Worm (Caenorhabditis elegans) whole organism, L4 larva: Measurements from ENCODE around the gene cpg-2.

Experiments
- D1046.2 ChIP-seq: fragments of 200-800 bp; sonication (Bioruptor generic); IDR thresholded peaks from 2 replicates; pipeline ENCODE4 v1.3.6; 2022; ENCODE audit warnings: missing genetic modification characterization, missing compliant biosample characterization
- F10B5.3 ChIP-seq: sonication (generic microtip); optimal IDR thresholded peaks from 2 replicates; lab custom pipeline; 2016; ENCODE audit warnings: mild to moderate bottlenecking, missing genetic modification characterization, missing compliant biosample characterization
- F37D6.2 ChIP-seq: sonication (generic microtip); optimal IDR thresholded peaks from 2 replicates; lab custom pipeline; 2016; ENCODE audit warnings: mild to moderate bottlenecking, missing genetic modification characterization, missing compliant biosample characterization
- F44E2.7 ChIP-seq: fragments of 200-800 bp; sonication (Bioruptor generic); IDR thresholded peaks from 2 replicates; pipeline ENCODE4 v2.1.2; 2022; ENCODE audit warnings: missing genetic modification characterization, missing compliant biosample characterization
- Y105C5A.15 ChIP-seq: fragments of 200-800 bp; sonication (Bioruptor generic); IDR thresholded peaks from 2 replicates; pipeline ENCODE4 v1.3.6; 2022; ENCODE audit warnings: missing genetic modification characterization, missing compliant biosample characterization
- ZK337.2 ChIP-seq: fragments of 200-800 bp; sonication (Bioruptor generic); IDR thresholded peaks from 2 replicates; pipeline ENCODE4 v1.3.6; 2022; ENCODE audit warnings: missing genetic modification reagents, missing genetic modification characterization, missing compliant biosample characterization
- aly-2 ChIP-seq: sonication (generic microtip); optimal IDR thresholded peaks from 2 replicates; lab custom pipeline; 2018; ENCODE audit warnings: missing biosample characterization, missing genetic modification characterization
- ama-1 ChIP-seq: fragments of 150-350 bp; optimal IDR thresholded peaks from 2 replicates; lab custom pipeline; 2014; ENCODE audit warnings: inconsistent platforms, mixed read lengths
- arid-1 ChIP-seq: fragments of 200-800 bp; sonication (Bioruptor generic); conservative IDR thresholded peaks from 2 replicates; pipeline ENCODE4 v1.3.6; 2022; ENCODE audit warnings: missing genetic modification reagents, missing genetic modification characterization, missing compliant biosample characterization
- ceh-20 ChIP-seq: fragments of 200-800 bp; sonication (Bioruptor generic); IDR thresholded peaks from 2 replicates; pipeline ENCODE4 v1.3.6; 2022; ENCODE audit warnings: missing genetic modification reagents, missing genetic modification characterization, missing compliant biosample characterization
- ceh-28 ChIP-seq: fragments of 150-350 bp; optimal IDR thresholded peaks from 2 replicates; lab custom pipeline; 2014; ENCODE audit warnings: missing biosample characterization, missing genetic modification reagents, missing genetic modification characterization
- ceh-32 ChIP-seq: sonication (generic microtip); optimal IDR thresholded peaks from 2 replicates; lab custom pipeline; 2016; ENCODE audit warnings: mild to moderate bottlenecking, missing genetic modification characterization, missing compliant biosample characterization; ENCODE audit not compliant: poor library complexity
- ceh-44 ChIP-seq: fragments of 200-800 bp; sonication (Bioruptor generic); IDR thresholded peaks from 2 replicates; pipeline ENCODE4 v1.3.6; 2022; ENCODE audit warnings: missing genetic modification reagents, missing genetic modification characterization, missing compliant biosample characterization
- ces-1 ChIP-seq: fragments of 150-350 bp; sonication (generic microtip); optimal IDR thresholded peaks from 4 replicates; lab custom pipeline; 2014; ENCODE audit warnings: missing biosample characterization, missing genetic modification reagents, missing genetic modification characterization
- cey-2 ChIP-seq: sonication (generic microtip); optimal IDR thresholded peaks from 3 replicates; lab custom pipeline; 2017; ENCODE audit warnings: missing genetic modification characterization, mild to moderate bottlenecking, missing compliant biosample characterization, antibody characterized with exemption, borderline replicate concordance; ENCODE audit not compliant: insufficient read depth
- ctbp-1 ChIP-seq: fragments of 200-800 bp; sonication (Bioruptor generic); IDR thresholded peaks from 2 replicates; pipeline ENCODE4 v1.3.6; 2022; ENCODE audit warnings: missing genetic modification reagents, missing genetic modification characterization, missing compliant biosample characterization
- daf-8 ChIP-seq: fragments of 200-800 bp; sonication (Bioruptor generic); IDR thresholded peaks from 2 replicates; pipeline ENCODE4 v1.3.6; 2022; ENCODE audit warnings: missing genetic modification characterization, missing compliant biosample characterization
- dmd-9 ChIP-seq: fragments of 200-800 bp; sonication (Bioruptor generic); IDR thresholded peaks from 2 replicates; pipeline ENCODE4 v1.3.6; 2022; ENCODE audit warnings: missing genetic modification reagents, missing genetic modification characterization, missing compliant biosample characterization
- dve-1 ChIP-seq: sonication (generic microtip); optimal IDR thresholded peaks from 2 replicates; lab custom pipeline; 2017; ENCODE audit warnings: antibody characterized with exemption, mild to moderate bottlenecking, missing genetic modification characterization, missing compliant biosample characterization; ENCODE audit not compliant: insufficient read depth
- gei-8 ChIP-seq: fragments of 200-800 bp; sonication (Bioruptor generic); optimal IDR thresholded peaks from 2 replicates; lab custom pipeline; 2018; ENCODE audit warnings: mild to moderate bottlenecking, missing genetic modification characterization, missing compliant biosample characterization
- hif-1 ChIP-seq, 2 experiments: sonication (generic microtip); optimal IDR thresholded peaks; 2 replicates each; lab custom pipeline; 2016 to 2017; ENCODE audit warnings: missing compliant biosample characterization in 2 of 2, missing genetic modification characterization in 2 of 2, missing genetic modification reagents in 2 of 2, missing genotype in 2 of 2, mild to moderate bottlenecking in 1 of 2
- hmg-1.1 ChIP-seq: fragments of 200-800 bp; sonication (Bioruptor generic); IDR thresholded peaks from 2 replicates; pipeline ENCODE4 v1.3.6; 2022; ENCODE audit warnings: missing genetic modification reagents, missing genetic modification characterization, missing compliant biosample characterization
- lin-1 ChIP-seq: fragments of 200-800 bp; sonication (Bioruptor generic); IDR thresholded peaks from 2 replicates; pipeline ENCODE4 v1.3.6; 2022; ENCODE audit warnings: missing genetic modification reagents, missing genetic modification characterization, missing compliant biosample characterization
- lin-13 ChIP-seq: fragments of 150-350 bp; optimal IDR thresholded peaks from 2 replicates; lab custom pipeline; 2014; ENCODE audit warnings: missing biosample characterization, missing genetic modification reagents, missing genetic modification characterization
- lin-38 ChIP-seq: fragments of 200-800 bp; sonication (Bioruptor generic); IDR thresholded peaks from 2 replicates; pipeline ENCODE4 v1.3.6; 2022; ENCODE audit warnings: missing genetic modification reagents, missing genetic modification characterization, missing compliant biosample characterization
- madf-5 ChIP-seq, 2 experiments: fragments of 200-800 bp; sonication (Bioruptor generic); IDR thresholded peaks; 2 replicates each; pipeline ENCODE4 v1.3.6; 2022; ENCODE audit warnings: missing compliant biosample characterization in 2 of 2, missing genetic modification characterization in 2 of 2
- mep-1 ChIP-seq: fragments of 150-350 bp; sonication (generic microtip); optimal IDR thresholded peaks from 3 replicates; lab custom pipeline; 2014; ENCODE audit warnings: missing biosample characterization, missing genetic modification characterization
- mxl-2 ChIP-seq: fragments of 200-800 bp; sonication (Bioruptor generic); conservative IDR thresholded peaks from 2 replicates; pipeline ENCODE4 v1.3.6; 2022; ENCODE audit warnings: missing genetic modification reagents, missing genetic modification characterization, missing compliant biosample characterization
- nhr-10 ChIP-seq: fragments of 150-350 bp; optimal IDR thresholded peaks from 2 replicates; lab custom pipeline; 2014; ENCODE audit warnings: missing biosample characterization, missing genetic modification characterization
- nhr-102 ChIP-seq: sonication (generic microtip); optimal IDR thresholded peaks from 2 replicates; lab custom pipeline; 2016; ENCODE audit warnings: mild to moderate bottlenecking, missing genetic modification characterization, moderate library complexity, missing compliant biosample characterization
- nhr-11 ChIP-seq: fragments of 150-350 bp; optimal IDR thresholded peaks from 2 replicates; lab custom pipeline; 2014; ENCODE audit warnings: missing biosample characterization, missing genetic modification characterization
- nhr-25 ChIP-seq: sonication (generic microtip); optimal IDR thresholded peaks from 2 replicates; lab custom pipeline; 2017; ENCODE audit warnings: missing genetic modification characterization, mild to moderate bottlenecking, missing compliant biosample characterization, antibody characterized with exemption, moderate library complexity, borderline replicate concordance; ENCODE audit not compliant: insufficient read depth
- nhr-28 ChIP-seq: fragments of 150-350 bp; optimal IDR thresholded peaks from 2 replicates; lab custom pipeline; 2014; ENCODE audit warnings: missing biosample characterization, missing genetic modification characterization
- nhr-41 ChIP-seq: fragments of 200-800 bp; sonication (Bioruptor generic); IDR thresholded peaks from 2 replicates; pipeline ENCODE4 v1.3.6; 2022; ENCODE audit warnings: missing genetic modification reagents, missing genetic modification characterization, missing compliant biosample characterization
- pha-4 ChIP-seq, 2 experiments: fragments of 150-350 bp in 1 of 2; fragments of 200-800 bp in 1 of 2; sonication (Bioruptor generic) in 1 of 2; IDR thresholded peaks in 1 of 2; optimal IDR thresholded peaks in 1 of 2; 2 replicates each; pipeline versions ENCODE4 v1.3.6 to Lab custom; 2014 to 2022; ENCODE audit warnings: missing genetic modification characterization in 2 of 2, missing genetic modification reagents in 2 of 2, missing biosample characterization in 1 of 2, missing compliant biosample characterization in 1 of 2
- pqm-1 ChIP-seq: sonication (generic microtip); optimal IDR thresholded peaks from 2 replicates; lab custom pipeline; 2017; ENCODE audit warnings: missing biosample characterization, missing genetic modification characterization
- sdz-12 ChIP-seq: fragments of 200-800 bp; sonication (Bioruptor generic); optimal IDR thresholded peaks from 2 replicates; lab custom pipeline; 2018; ENCODE audit warnings: mild to moderate bottlenecking, missing genetic modification characterization, missing compliant biosample characterization
- set-16 ChIP-seq: fragments of 200-800 bp; sonication (Bioruptor generic); IDR thresholded peaks from 2 replicates; pipeline ENCODE4 v1.3.6; 2022; ENCODE audit warnings: missing genetic modification reagents, missing genetic modification characterization, missing compliant biosample characterization
- skn-1 ChIP-seq: fragments of 150-350 bp; optimal IDR thresholded peaks from 2 replicates; lab custom pipeline; 2014; ENCODE audit warnings: missing biosample characterization, missing genetic modification characterization
- snpc-1.2 ChIP-seq: fragments of 200-800 bp; sonication (Bioruptor generic); IDR thresholded peaks from 2 replicates; pipeline ENCODE4 v1.3.6; 2022; ENCODE audit warnings: missing genetic modification reagents, missing genetic modification characterization, missing compliant biosample characterization
- snpc-4 ChIP-seq: fragments of 150-350 bp; optimal IDR thresholded peaks from 2 replicates; lab custom pipeline; 2014; ENCODE audit warnings: missing biosample characterization, missing genetic modification characterization
- spr-1 ChIP-seq: sonication (generic microtip); optimal IDR thresholded peaks from 2 replicates; lab custom pipeline; 2016; ENCODE audit warnings: mild to moderate bottlenecking, missing genetic modification characterization, missing compliant biosample characterization
- tag-97 ChIP-seq: fragments of 200-800 bp; sonication (Bioruptor generic); IDR thresholded peaks from 2 replicates; pipeline ENCODE4 v1.3.6; 2022; ENCODE audit warnings: missing genetic modification characterization, missing compliant biosample characterization
- unc-130 ChIP-seq: sonication (generic microtip); optimal IDR thresholded peaks from 2 replicates; lab custom pipeline; 2016; ENCODE audit warnings: missing genetic modification reagents, missing genetic modification characterization, missing compliant biosample characterization
- unc-39 ChIP-seq: sonication (generic microtip); optimal IDR thresholded peaks from 2 replicates; lab custom pipeline; 2017; ENCODE audit warnings: missing biosample characterization, missing genetic modification characterization
- vab-7 ChIP-seq: fragments of 200-800 bp; sonication (Bioruptor generic); IDR thresholded peaks from 2 replicates; pipeline ENCODE4 v1.3.6; 2022; ENCODE audit warnings: missing genetic modification reagents, missing genetic modification characterization, missing compliant biosample characterization
- zag-1 ChIP-seq: fragments of 150-350 bp; optimal IDR thresholded peaks from 2 replicates; lab custom pipeline; 2014; ENCODE audit warnings: missing biosample characterization, missing genetic modification characterization
- zfp-2 ChIP-seq: sonication (generic microtip); optimal IDR thresholded peaks from 2 replicates; lab custom pipeline; 2016; ENCODE audit warnings: mild to moderate bottlenecking, missing genetic modification characterization, missing compliant biosample characterization
- zip-11 ChIP-seq: fragments of 200-800 bp; sonication (Bioruptor generic); IDR thresholded peaks from 2 replicates; pipeline ENCODE4 v1.3.6; 2022; ENCODE audit warnings: missing genetic modification characterization, missing compliant biosample characterization
- ztf-11 ChIP-seq: fragments of 150-350 bp; optimal IDR thresholded peaks from 2 replicates; lab custom pipeline; 2014; ENCODE audit warnings: missing biosample characterization, missing genetic modification characterization

cpg-2 gene

DNA sequence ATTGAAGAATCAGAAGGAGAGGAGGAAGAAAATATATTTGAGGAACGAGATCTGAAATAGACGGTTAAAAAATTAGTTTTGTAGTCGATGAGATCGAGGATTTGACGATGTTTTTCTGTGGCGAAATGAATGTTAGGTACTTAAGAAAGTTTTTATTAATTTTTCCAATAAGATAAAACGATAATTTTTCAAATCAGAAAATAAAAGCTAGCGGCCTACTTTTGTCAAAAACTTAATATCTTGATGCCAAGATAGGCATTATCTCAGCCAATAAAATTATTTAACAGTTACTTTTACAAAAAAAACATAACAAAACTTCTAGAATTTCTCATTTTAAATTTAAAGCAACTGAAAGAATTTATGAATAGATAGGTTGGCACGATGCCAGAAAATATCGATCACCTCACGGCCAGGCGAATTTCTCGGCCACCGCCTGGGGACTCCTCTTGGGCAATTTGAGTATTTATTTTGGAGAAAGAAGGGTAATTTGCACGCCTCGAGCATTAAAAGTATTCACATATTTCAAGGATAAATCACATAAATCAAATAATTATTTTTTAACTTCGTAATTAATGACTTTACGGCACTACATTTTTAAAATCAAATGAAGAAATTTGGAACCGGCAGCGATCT is 16.0 kb downstream of the cpg-2 start, which contains the start of gene fubl-2:
Gene fubl-2 (minus strand): TSS at position 51 of the 633 bp plus-strand sequence.
- TF ChIP-seq dve-1 (no peak), ctbp-1 (GFP tag; lab: Robert Waterston, UW) (no peak), unc-39 (no peak), unc-130 (GFP tag; lab: Kevin White, UChicago) (peak; percentile 79), sdz-12 (no peak), tag-97 (GFP tag; lab: Robert Waterston, UW) (no peak), mxl-2 (GFP tag; lab: Robert Waterston, UW) (no peak), gei-8 (GFP tag; lab: Kevin White, UChicago) (no peak), ama-1 (lab: Kevin White, UChicago) (no peak), ceh-20 (GFP tag; lab: Robert Waterston, UW) (no peak), aly-2 (tag; lab: Kevin White, UChicago) (no peak), daf-8 (GFP tag; lab: Robert Waterston, UW) (no peak), pha-4 (GFP tag; IDR thresholded peaks at IDR 0.05; lab: Robert Waterston, UW) (no peak), pha-4 (tag; optimal IDR thresholded peaks at IDR 0.05; lab: Kevin White, UChicago) (no peak), set-16 (GFP tag; lab: Robert Waterston, UW) (no peak), zip-11 (GFP tag; lab: Robert Waterston, UW) (no peak), lin-1 (GFP tag; lab: Robert Waterston, UW) (no peak), madf-5 (GFP tag; IDR thresholded peaks at IDR 0.05; lab: Robert Waterston, UW) (no peak), zag-1 (tag; lab: Kevin White, UChicago) (no peak), F44E2.7 (GFP tag; lab: Robert Waterston, UW) (no peak), hif-1 (tag; optimal IDR thresholded peaks at IDR 0.05; lab: Kevin White, UChicago) (peak in 1 of 2 experiments; percentile 88), hmg-1.1 (GFP tag; lab: Robert Waterston, UW) (no peak), vab-7 (GFP tag; lab: Robert Waterston, UW) (no peak), mep-1 (tag; lab: Kevin White, UChicago) (no peak), nhr-102 (tag; lab: Kevin White, UChicago) (no peak), ceh-32 (tag; lab: Kevin White, UChicago) (no peak), nhr-28 (peak; percentile 26), snpc-1.2 (GFP tag; lab: Robert Waterston, UW) (no peak), lin-13 (GFP tag; lab: Kevin White, UChicago) (peak; percentile 44), D1046.2 (GFP tag; lab: Robert Waterston, UW) (no peak), zfp-2 (tag; lab: Kevin White, UChicago) (no peak), ztf-11 (tag; lab: Kevin White, UChicago) (no peak), F10B5.3 (tag; lab: Kevin White, UChicago) (no peak), F37D6.2 (no peak), skn-1 (tag; lab: Kevin White, UChicago) (no peak), snpc-4 (tag; lab: Kevin White, UChicago) (no peak), ZK337.2 (GFP tag; lab: Robert Waterston, UW) (no peak), ceh-28 (tag; lab: Kevin White, UChicago) (peak; percentile 18), arid-1 (GFP tag; lab: Robert Waterston, UW) (no peak), lin-38 (no peak), nhr-11 (peak; percentile 6), ceh-44 (GFP tag; lab: Robert Waterston, UW) (no peak), cey-2 (no peak), pqm-1 (tag; lab: Kevin White, UChicago) (no peak), spr-1 (tag; lab: Kevin White, UChicago) (no peak), ces-1 (GFP tag; lab: Kevin White, UChicago) (no peak), nhr-25 (tag; lab: Kevin White, UChicago) (no peak), dmd-9 (no peak), Y105C5A.15 (GFP tag; lab: Robert Waterston, UW) (no peak), nhr-10 (tag; lab: Kevin White, UChicago) (no peak), nhr-41 (no peak)
